Worm (Caenorhabditis elegans): ENCODE data around the gene ins-23.

Gene ins-23

ce11 chrIII:10018007-10018406, 10.0 kb upstream of the ins-23 start:
- TF ChIP-seq tbx-8 (GFP tag; optimal IDR thresholded peaks at IDR 0.05), result no peak
- TF ChIP-seq pha-4 (tag; optimal IDR thresholded peaks at IDR 0.05), result no peak
- TF ChIP-seq ceh-83 (GFP tag; optimal IDR thresholded peaks at IDR 0.05), result no peak
- peak; percentile 95 for TF ChIP-seq ces-1 (GFP tag; optimal IDR thresholded peaks at IDR 0.05)
- TF ChIP-seq ztf-11 (tag; optimal IDR thresholded peaks at IDR 0.05), result no peak
- TF ChIP-seq sem-2 (GFP tag; optimal IDR thresholded peaks at IDR 0.05), result no peak
- TF ChIP-seq M03D4.4 (tag; optimal IDR thresholded peaks at IDR 0.05), result no peak
- no peak for TF ChIP-seq elt-1 (tag; optimal IDR thresholded peaks at IDR 0.05; ENCODE audit: borderline replicate concordance, insufficient read depth)

ce11 chrIII:10023452-10023851, 4.6 kb upstream of the ins-23 start, which contains the start of gene ins-21:
Gene ins-21, plus strand, starts transcription at chrIII:10023752.
- TF ChIP-seq nhr-2 (tag; optimal IDR thresholded peaks at IDR 0.05) (no peak), nhr-12 (tag; optimal IDR thresholded peaks at IDR 0.05) (no peak), lsy-2 (tag; optimal IDR thresholded peaks at IDR 0.05) (no peak), ces-1 (GFP tag; optimal IDR thresholded peaks at IDR 0.05) (no peak)

ce11 chrIII:10025989-10026388, 2.1 kb upstream of the ins-23 start, which contains the start of gene ins-22:
Gene ins-22, plus strand, starts transcription at chrIII:10026289.
- TF ChIP-seq hlh-1 (tag; optimal IDR thresholded peaks at IDR 0.05), result no peak

- TF ChIP-seq sptf-1 (tag; optimal IDR thresholded peaks at IDR 0.05) (no peak), blmp-1 (tag; optimal IDR thresholded peaks at IDR 0.05) (no peak), ceh-83 (GFP tag; optimal IDR thresholded peaks at IDR 0.05) (no peak), hlh-1 (tag; optimal IDR thresholded peaks at IDR 0.05) (no peak), nhr-2 (tag; optimal IDR thresholded peaks at IDR 0.05) (no peak), pha-4 (tag; optimal IDR thresholded peaks at IDR 0.05) (no peak), ceh-43 (GFP tag; optimal IDR thresholded peaks at IDR 0.05) (no peak), flh-1 (GFP tag; optimal IDR thresholded peaks at IDR 0.05) (no peak), nhr-76 (tag; optimal IDR thresholded peaks at IDR 0.05) (no peak), nhr-237 (tag; optimal IDR thresholded peaks at IDR 0.05) (no peak), ham-2 (GFP tag; optimal IDR thresholded peaks at IDR 0.05) (no peak), unc-120 (tag; optimal IDR thresholded peaks at IDR 0.05; ENCODE audit: poor library complexity, severe bottlenecking) (no peak), lin-13 (tag; optimal IDR thresholded peaks at IDR 0.05) (no peak), elt-1 (tag; optimal IDR thresholded peaks at IDR 0.05; ENCODE audit: borderline replicate concordance, insufficient read depth) (no peak), zip-8 (tag; optimal IDR thresholded peaks at IDR 0.05) (no peak), mab-5 (tag; optimal IDR thresholded peaks at IDR 0.05) (no peak), ztf-11 (tag; optimal IDR thresholded peaks at IDR 0.05) (no peak), ceh-39 (tag; optimal IDR thresholded peaks at IDR 0.05) (no peak), lin-32 (GFP tag; optimal IDR thresholded peaks at IDR 0.05) (no peak)
These were observed 2.5 kb downstream of the ins-23 start, which contains the start of gene M04D8.4 for ce11 chrIII:10030549-10030948. Gene M04D8.4, minus strand, starts transcription at chrIII:10030649.

DNA sequence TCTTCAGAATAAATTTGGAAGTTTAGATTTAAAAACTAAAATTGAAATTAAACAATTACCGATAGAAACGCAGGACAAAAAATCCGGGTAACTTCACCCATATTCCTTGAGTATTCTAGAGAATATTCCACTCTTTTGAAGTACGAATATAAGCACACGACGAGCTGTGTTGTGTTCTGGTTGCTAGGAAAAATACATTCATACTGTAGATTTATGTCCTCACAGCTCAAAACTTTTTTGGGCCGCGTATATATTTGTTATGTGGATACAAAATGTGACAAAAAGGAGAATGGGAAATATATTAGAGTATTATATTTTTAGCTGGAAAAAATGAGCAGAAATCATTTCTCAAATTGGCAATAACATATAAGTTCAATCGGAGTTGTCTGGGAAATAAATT, 5.2 kb downstream of the ins-23 start, which contains the start of gene M04D8.5:
Gene M04D8.5, minus strand, starts transcription at position 101 of the 400 bp plus-strand sequence.
- TF ChIP-seq ham-2 (GFP tag; optimal IDR thresholded peaks at IDR 0.05) (no peak), nhr-237 (tag; optimal IDR thresholded peaks at IDR 0.05) (no peak), unc-39 (tag; optimal IDR thresholded peaks at IDR 0.05) (no peak), hlh-1 (tag; optimal IDR thresholded peaks at IDR 0.05) (no peak), flh-1 (GFP tag; optimal IDR thresholded peaks at IDR 0.05) (no peak), lin-32 (GFP tag; optimal IDR thresholded peaks at IDR 0.05) (no peak), ceh-83 (GFP tag; optimal IDR thresholded peaks at IDR 0.05) (no peak), elt-3 (tag; optimal IDR thresholded peaks at IDR 0.05) (no peak), blmp-1 (tag; optimal IDR thresholded peaks at IDR 0.05) (no peak), elt-1 (tag; optimal IDR thresholded peaks at IDR 0.05; ENCODE audit: borderline replicate concordance, insufficient read depth) (no peak), zip-8 (tag; optimal IDR thresholded peaks at IDR 0.05) (no peak), nhr-28 (tag; optimal IDR thresholded peaks at IDR 0.05) (no peak), ceh-43 (GFP tag; optimal IDR thresholded peaks at IDR 0.05) (no peak), lsy-2 (tag; optimal IDR thresholded peaks at IDR 0.05) (no peak), sem-2 (GFP tag; optimal IDR thresholded peaks at IDR 0.05) (no peak), bed-3 (GFP tag; optimal IDR thresholded peaks at IDR 0.05) (no peak), nhr-12 (tag; optimal IDR thresholded peaks at IDR 0.05) (no peak)

- TF ChIP-seq ham-2 (GFP tag; optimal IDR thresholded peaks at IDR 0.05), result no peak
- no peak for TF ChIP-seq elt-1 (tag; optimal IDR thresholded peaks at IDR 0.05; ENCODE audit: borderline replicate concordance, insufficient read depth)
- no peak for TF ChIP-seq nhr-237 (tag; optimal IDR thresholded peaks at IDR 0.05)
- TF ChIP-seq sptf-1 (tag; optimal IDR thresholded peaks at IDR 0.05), result no peak
- TF ChIP-seq mls-2 (tag; optimal IDR thresholded peaks at IDR 0.05), result no peak
- no peak for TF ChIP-seq nhr-76 (tag; optimal IDR thresholded peaks at IDR 0.05)
- no peak for TF ChIP-seq nhr-2 (tag; optimal IDR thresholded peaks at IDR 0.05)
- TF ChIP-seq unc-39 (tag; optimal IDR thresholded peaks at IDR 0.05), result no peak
- no peak for TF ChIP-seq ceh-83 (GFP tag; optimal IDR thresholded peaks at IDR 0.05)
- TF ChIP-seq hlh-1 (tag; optimal IDR thresholded peaks at IDR 0.05), result no peak
- no peak for TF ChIP-seq mab-5 (tag; optimal IDR thresholded peaks at IDR 0.05)
- TF ChIP-seq M03D4.4 (tag; optimal IDR thresholded peaks at IDR 0.05), result no peak
These were observed 5.8 kb downstream of the ins-23 start, which contains the start of gene M04D8.8 for ce11 chrIII:10033881-10034280. Gene M04D8.8, plus strand, starts transcription at chrIII:10034181.
